Worm (Caenorhabditis elegans) whole organism, early embryonic: Measurements from ENCODE around the gene oac-4.

Experiments
- B0310.2 ChIP-seq: sonication (generic microtip); optimal IDR thresholded peaks from 2 replicates; lab custom pipeline; 2016; ENCODE audit warnings: mild to moderate bottlenecking, missing genetic modification characterization, missing compliant biosample characterization
- F13C5.2 ChIP-seq: sonication (generic microtip); optimal IDR thresholded peaks from 2 replicates; lab custom pipeline; 2017; ENCODE audit warnings: mild to moderate bottlenecking, missing genetic modification characterization, inconsistent platforms, missing compliant biosample characterization
- aly-1 ChIP-seq: sonication (generic microtip); optimal IDR thresholded peaks from 2 replicates; lab custom pipeline; 2016; ENCODE audit warnings: missing genetic modification characterization, missing compliant biosample characterization
- ama-1 ChIP-seq: fragments of 150-350 bp; optimal IDR thresholded peaks from 2 replicates; lab custom pipeline; 2014
- ceh-13 ChIP-seq: fragments of 200-800 bp; sonication (Bioruptor generic); optimal IDR thresholded peaks from 2 replicates; lab custom pipeline; 2018; ENCODE audit warnings: mild to moderate bottlenecking, missing genetic modification characterization, missing compliant biosample characterization
- ceh-36 ChIP-seq: sonication (generic microtip); optimal IDR thresholded peaks from 2 replicates; lab custom pipeline; 2016; ENCODE audit warnings: missing genetic modification characterization, inconsistent platforms, missing compliant biosample characterization
- ets-7 ChIP-seq: sonication (generic microtip); optimal IDR thresholded peaks from 2 replicates; lab custom pipeline; 2016; ENCODE audit warnings: missing genotype, missing genetic modification characterization, missing compliant biosample characterization
- flt-1 ChIP-seq: fragments of 200-800 bp; sonication (Bioruptor generic); IDR thresholded peaks from 2 replicates; pipeline ENCODE4 v1.3.6; 2022; ENCODE audit warnings: missing genetic modification characterization, missing compliant biosample characterization
- hmbx-1 ChIP-seq: sonication (generic microtip); optimal IDR thresholded peaks from 2 replicates; lab custom pipeline; 2016; ENCODE audit warnings: mild to moderate bottlenecking, missing genetic modification characterization, missing compliant biosample characterization
- hmg-4 ChIP-seq: fragments of 200-800 bp; sonication (Bioruptor generic); optimal IDR thresholded peaks from 2 replicates; lab custom pipeline; 2018; ENCODE audit warnings: mild to moderate bottlenecking, missing genetic modification characterization, missing compliant biosample characterization
- hnd-1 ChIP-seq: sonication (generic microtip); optimal IDR thresholded peaks from 2 replicates; lab custom pipeline; 2016; ENCODE audit warnings: missing genetic modification characterization, missing compliant biosample characterization
- pes-1 ChIP-seq: fragments of 200-800 bp; sonication (Bioruptor generic); IDR thresholded peaks from 2 replicates; pipeline ENCODE4 v1.3.6; 2022; ENCODE audit warnings: missing genetic modification reagents, missing genetic modification characterization, missing compliant biosample characterization
- scrt-1 ChIP-seq: fragments of 200-800 bp; sonication (Bioruptor generic); IDR thresholded peaks from 2 replicates; pipeline ENCODE4 v1.3.6; 2022; ENCODE audit warnings: missing genetic modification characterization, missing compliant biosample characterization
- sea-1 ChIP-seq: fragments of 200-800 bp; sonication (Bioruptor generic); conservative IDR thresholded peaks from 2 replicates; pipeline ENCODE4 v1.3.6; 2022; ENCODE audit warnings: missing genetic modification characterization, missing compliant biosample characterization
- tbx-11 ChIP-seq: fragments of 200-800 bp; sonication (Bioruptor generic); IDR thresholded peaks from 2 replicates; pipeline ENCODE4 v1.3.6; 2022; ENCODE audit warnings: missing genetic modification characterization, missing compliant biosample characterization
- tbx-37 ChIP-seq: fragments of 200-800 bp; sonication (Bioruptor generic); conservative IDR thresholded peaks from 2 replicates; pipeline ENCODE4 v1.3.6; 2022; ENCODE audit warnings: missing genetic modification reagents, missing genetic modification characterization, missing compliant biosample characterization
- tra-4 ChIP-seq: sonication (generic microtip); optimal IDR thresholded peaks from 2 replicates; lab custom pipeline; 2017; ENCODE audit warnings: missing genetic modification characterization, missing compliant biosample characterization

oac-4 gene

DNA sequence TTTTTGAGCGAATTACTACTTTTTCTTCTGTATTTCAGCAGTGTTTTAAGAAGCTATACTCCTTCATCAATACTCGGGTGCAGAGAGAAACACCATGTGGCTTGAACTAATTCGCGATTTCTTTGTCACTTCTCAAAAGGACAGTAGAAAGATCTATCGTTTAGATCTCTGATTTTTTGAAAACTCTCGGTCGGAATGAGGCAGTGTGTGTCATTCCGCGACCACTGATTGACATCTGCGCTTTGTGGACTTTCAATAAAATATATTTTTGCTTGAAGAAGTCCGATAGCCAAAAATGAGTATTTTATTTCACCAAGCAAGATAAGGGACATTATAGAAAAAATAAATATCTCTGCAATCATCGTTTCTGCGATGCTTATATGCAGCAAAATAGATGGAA lies 26.2 kb upstream of the oac-4 start:
- TF ChIP-seq hmg-4, result no peak
- TF ChIP-seq tra-4 (tag; lab: Kevin White, UChicago), result no peak
- no peak for TF ChIP-seq ets-7
- TF ChIP-seq scrt-1 (GFP tag; lab: Robert Waterston, UW), result no peak
- TF ChIP-seq aly-1, result no peak
- no peak for TF ChIP-seq hmbx-1 (tag; lab: Kevin White, UChicago)
- no peak for TF ChIP-seq sea-1 (GFP tag; lab: Robert Waterston, UW)
- TF ChIP-seq pes-1 (GFP tag; lab: Robert Waterston, UW), result no peak
- no peak for TF ChIP-seq flt-1 (GFP tag; lab: Robert Waterston, UW)
- no peak for TF ChIP-seq B0310.2 (tag; lab: Kevin White, UChicago)
- TF ChIP-seq ama-1 (lab: Kevin White, UChicago), result no peak
- no peak for TF ChIP-seq ceh-13

DNA sequence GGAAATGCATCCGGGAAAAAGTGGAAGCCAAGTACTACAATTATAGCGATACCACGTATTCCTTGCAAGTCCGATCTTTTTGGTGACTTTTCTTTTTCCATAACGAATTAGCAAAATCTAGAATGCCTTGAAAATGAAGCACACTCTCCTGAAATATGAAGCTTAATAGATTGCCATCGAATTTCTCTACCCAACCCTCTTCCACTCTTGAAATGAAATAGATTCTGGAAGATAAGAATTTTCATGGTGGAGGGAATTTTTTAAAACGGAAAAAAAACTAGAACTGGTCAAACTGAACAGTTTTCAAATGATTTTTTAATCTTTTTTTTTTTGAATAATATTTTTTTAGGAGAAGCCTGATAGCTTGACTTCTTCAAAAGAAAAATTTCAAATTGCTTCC lies 25.0 kb upstream of the oac-4 start, which contains the start of gene oac-11:
TSS of gene oac-11 (minus strand) at position 101 of the 400 bp plus-strand sequence.
- TF ChIP-seq aly-1, result no peak
- TF ChIP-seq tra-4 (tag; lab: Kevin White, UChicago), result no peak
- no peak for TF ChIP-seq ets-7
- no peak for TF ChIP-seq tbx-11
- TF ChIP-seq hmg-4, result no peak
- no peak for TF ChIP-seq scrt-1 (GFP tag; lab: Robert Waterston, UW)
- TF ChIP-seq hnd-1, result no peak
- TF ChIP-seq ceh-36, result no peak
- no peak for TF ChIP-seq ceh-13
- no peak for TF ChIP-seq tbx-37 (GFP tag; lab: Robert Waterston, UW)
- no peak for TF ChIP-seq hmbx-1 (tag; lab: Kevin White, UChicago)

DNA sequence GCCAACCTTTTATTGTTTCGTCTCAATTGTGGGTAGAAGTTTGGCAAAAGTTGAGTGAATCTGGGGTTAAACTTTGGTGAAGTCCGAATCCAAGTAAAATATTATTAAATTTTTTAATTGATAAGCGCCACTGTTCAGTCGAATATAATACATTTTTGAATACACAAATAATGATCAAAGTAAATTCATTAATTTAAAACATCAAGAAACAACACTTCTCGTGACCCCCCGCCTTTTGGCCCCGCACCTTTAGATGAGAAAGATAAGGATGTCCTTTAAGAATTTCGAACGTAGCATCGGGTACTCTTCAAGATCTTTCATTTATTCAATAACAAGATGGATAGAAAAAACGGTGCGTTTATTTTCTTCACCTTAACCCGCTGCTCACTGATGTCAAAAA lies 16.8 kb upstream of the oac-4 start, which contains the start of gene nhr-257:
TSS of gene nhr-257 (plus strand) at position 301 of the 400 bp plus-strand sequence.
- TF ChIP-seq tbx-37 (GFP tag; lab: Robert Waterston, UW), result no peak
- TF ChIP-seq ets-7, result no peak
- TF ChIP-seq hmg-4, result no peak
- TF ChIP-seq F13C5.2 (tag; lab: Kevin White, UChicago), result no peak
- TF ChIP-seq sea-1 (GFP tag; lab: Robert Waterston, UW), result no peak
- TF ChIP-seq tbx-11, result no peak
- TF ChIP-seq hmbx-1 (tag; lab: Kevin White, UChicago), result no peak
- no peak for TF ChIP-seq flt-1 (GFP tag; lab: Robert Waterston, UW)
- no peak for TF ChIP-seq B0310.2 (tag; lab: Kevin White, UChicago)
- TF ChIP-seq tra-4 (tag; lab: Kevin White, UChicago), result no peak
- no peak for TF ChIP-seq hnd-1
- TF ChIP-seq ceh-13, result no peak
- TF ChIP-seq pes-1 (GFP tag; lab: Robert Waterston, UW), result no peak
- no peak for TF ChIP-seq ama-1 (lab: Kevin White, UChicago)
- no peak for TF ChIP-seq ceh-36
- TF ChIP-seq aly-1, result no peak

DNA sequence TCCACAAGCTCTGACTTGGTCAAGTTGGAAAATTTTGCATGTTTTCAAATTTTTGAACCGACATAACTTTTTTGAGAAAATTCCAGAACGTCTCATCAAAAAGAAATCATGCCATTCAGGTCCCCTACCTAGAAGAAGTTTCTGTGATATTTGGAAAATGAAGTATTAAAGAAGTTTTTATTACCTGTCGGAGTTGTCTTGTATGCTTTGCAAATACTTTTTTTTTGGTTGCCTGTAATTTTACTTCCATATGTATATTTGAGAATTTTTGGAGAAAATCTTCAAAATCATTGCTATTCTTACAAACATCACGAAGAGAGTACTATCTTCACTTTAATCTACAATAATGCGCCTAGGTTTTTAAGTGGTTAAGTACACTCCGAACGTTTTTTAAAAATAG lies 14.8 kb upstream of the oac-4 start, which contains the start of gene nhr-72:
TSS of gene nhr-72 (minus strand) at position 101 of the 400 bp plus-strand sequence.
- no peak for TF ChIP-seq hnd-1
- no peak for TF ChIP-seq aly-1
- no peak for TF ChIP-seq ets-7
- no peak for TF ChIP-seq B0310.2 (tag; lab: Kevin White, UChicago)
- TF ChIP-seq hmg-4, result no peak
- TF ChIP-seq tra-4 (tag; lab: Kevin White, UChicago), result no peak
- no peak for TF ChIP-seq ceh-36
- no peak for TF ChIP-seq pes-1 (GFP tag; lab: Robert Waterston, UW)
- no peak for TF ChIP-seq hmbx-1 (tag; lab: Kevin White, UChicago)
- no peak for TF ChIP-seq F13C5.2 (tag; lab: Kevin White, UChicago)
- TF ChIP-seq tbx-37 (GFP tag; lab: Robert Waterston, UW), result no peak
- no peak for TF ChIP-seq flt-1 (GFP tag; lab: Robert Waterston, UW)
- no peak for TF ChIP-seq sea-1 (GFP tag; lab: Robert Waterston, UW)
- TF ChIP-seq ceh-13, result no peak
- TF ChIP-seq scrt-1 (GFP tag; lab: Robert Waterston, UW), result no peak
- TF ChIP-seq ama-1 (lab: Kevin White, UChicago), result no peak
- TF ChIP-seq tbx-11, result no peak

DNA sequence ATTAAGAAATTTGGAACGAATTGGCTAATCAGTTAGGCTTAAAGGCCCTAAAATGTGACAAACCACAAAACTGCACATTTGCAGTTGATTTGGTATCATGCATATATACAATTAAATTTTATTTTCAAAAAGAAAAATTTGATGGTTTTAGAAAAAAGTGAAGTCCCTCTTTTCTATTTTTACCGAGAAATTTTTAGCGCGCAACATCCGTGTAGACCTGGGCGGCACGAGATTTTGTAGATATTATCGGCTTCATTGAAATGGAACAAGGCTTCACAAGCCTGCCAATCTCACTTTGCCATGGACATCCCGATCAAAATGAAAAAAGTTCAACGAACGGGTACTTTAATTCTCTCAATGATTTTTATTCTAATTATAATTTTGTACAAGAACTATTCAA lies 10.2 kb upstream of the oac-4 start, which contains the start of gene C17A2.2:
TSS of gene C17A2.2 (plus strand) at position 301 of the 400 bp plus-strand sequence.
- no peak for TF ChIP-seq scrt-1 (GFP tag; lab: Robert Waterston, UW)

DNA sequence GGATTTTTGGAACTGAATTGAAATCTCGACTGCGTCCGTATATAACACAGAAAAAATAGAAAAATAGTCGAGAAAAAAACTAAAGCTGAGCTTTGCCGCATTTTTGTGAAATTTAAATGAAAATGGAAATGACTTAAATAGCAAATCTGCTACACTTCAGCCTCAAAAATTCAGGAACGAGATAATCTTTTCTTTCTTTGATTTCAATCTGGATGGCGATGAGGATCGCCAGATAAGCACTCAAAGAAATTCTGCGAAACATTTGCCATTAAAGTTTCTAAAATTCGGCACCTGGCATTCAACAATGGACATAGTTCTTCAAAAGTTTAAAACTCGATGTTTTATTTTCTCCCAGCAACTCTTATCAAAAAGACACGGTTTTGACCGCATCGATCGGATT lies 7.5 kb upstream of the oac-4 start, which contains the start of the genes C17A2.7 and C17A2.3:
TSS of gene C17A2.7 (minus strand) at position 101 of the 400 bp plus-strand sequence.
TSS of gene C17A2.3 (plus strand) at position 305 of the 400 bp plus-strand sequence.
- TF ChIP-seq tbx-37 (GFP tag; lab: Robert Waterston, UW) (no peak), scrt-1 (GFP tag; lab: Robert Waterston, UW) (no peak), ceh-36 (no peak), ama-1 (lab: Kevin White, UChicago) (no peak), hmbx-1 (tag; lab: Kevin White, UChicago) (no peak), aly-1 (no peak), hmg-4 (no peak), B0310.2 (tag; lab: Kevin White, UChicago) (no peak), ets-7 (no peak), pes-1 (GFP tag; lab: Robert Waterston, UW) (no peak)

DNA sequence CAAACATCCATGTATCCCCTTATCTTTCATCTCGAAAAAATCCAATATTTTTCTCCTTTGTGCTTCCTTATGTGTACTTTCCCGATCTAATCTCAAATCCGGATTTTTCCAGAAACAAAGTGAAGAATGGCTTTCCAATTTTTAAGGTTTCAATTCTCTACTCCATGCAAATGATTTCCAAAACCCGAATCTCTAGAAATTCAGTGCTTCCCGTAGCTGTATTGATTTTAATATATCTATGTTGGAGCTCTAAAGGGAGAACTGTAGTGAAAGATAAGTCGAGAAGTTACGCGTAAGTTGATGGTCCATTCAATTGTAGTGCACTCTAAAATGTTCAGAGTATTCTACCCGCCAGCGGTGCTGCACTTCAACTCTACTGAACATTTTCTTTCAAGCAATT lies 3.7 kb upstream of the oac-4 start, which contains the start of gene C17A2.4:
TSS of gene C17A2.4 (plus strand) at position 301 of the 400 bp plus-strand sequence.
- TF ChIP-seq hnd-1 (no peak), ets-7 (no peak), ceh-36 (no peak), aly-1 (no peak), tbx-11 (no peak), scrt-1 (GFP tag; lab: Robert Waterston, UW) (no peak), hmg-4 (no peak), ama-1 (lab: Kevin White, UChicago) (no peak), sea-1 (GFP tag; lab: Robert Waterston, UW) (no peak), pes-1 (GFP tag; lab: Robert Waterston, UW) (no peak)

DNA sequence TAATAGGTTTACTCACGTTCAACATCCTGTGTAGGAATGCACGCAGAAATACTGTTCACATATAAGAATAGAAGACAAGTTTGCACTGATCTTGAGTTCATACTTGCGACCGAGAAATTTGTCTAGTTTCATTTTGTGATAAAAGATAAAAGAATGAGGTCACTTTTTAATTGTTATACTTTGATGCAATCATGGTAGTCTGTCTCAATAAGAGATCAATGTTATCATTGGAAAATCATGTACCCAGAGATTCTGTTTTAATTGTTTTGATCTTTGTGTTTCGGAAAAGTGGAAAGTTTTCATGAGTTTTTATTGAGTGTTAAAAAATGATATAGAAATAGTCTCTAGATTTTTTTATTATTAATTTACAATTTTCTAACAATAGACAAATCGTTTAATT lies 3.4 kb downstream of the oac-4 start, which contains the start of gene F54D10.9:
TSS of gene F54D10.9 (minus strand) at position 101 of the 400 bp plus-strand sequence.
- TF ChIP-seq B0310.2 (tag; lab: Kevin White, UChicago) (no peak), ets-7 (no peak), tra-4 (tag; lab: Kevin White, UChicago) (no peak), pes-1 (GFP tag; lab: Robert Waterston, UW) (no peak), sea-1 (GFP tag; lab: Robert Waterston, UW) (no peak), flt-1 (GFP tag; lab: Robert Waterston, UW) (no peak), aly-1 (no peak), ceh-36 (no peak)
